Fruit fly (Drosophila melanogaster): ENCODE data around the gene CG3473.

CG3473 gene

dm6 chr2L:14562320-14562719, 1.2 kb downstream of the CG3473 start (continued):
- TF ChIP-seq trh (GFP tag; optimal IDR thresholded peaks at IDR 0.05) (no peak), CG18476 (GFP tag; optimal IDR thresholded peaks at IDR 0.05) (peak; percentile 24), cad (GFP tag; optimal IDR thresholded peaks at IDR 0.05) (no peak), Hr78 (GFP tag; optimal IDR thresholded peaks at IDR 0.05) (peak in 1 of 2 experiments; percentile 34), Ptx1 (GFP tag; IDR thresholded peaks at IDR 0.05) (peak; percentile 14; the same call in 1 of the 2 replicates), esg (GFP tag; conservative IDR thresholded peaks at IDR 0.05) (no peak; the same call in 1 of the 2 replicates), CG3163 (GFP tag; optimal IDR thresholded peaks at IDR 0.05) (no peak), HmgD (GFP tag; optimal IDR thresholded peaks at IDR 0.05) (no peak), CG6175 (GFP tag; IDR thresholded peaks at IDR 0.05) (no peak), Sox102F (GFP tag; optimal IDR thresholded peaks at IDR 0.05) (peak; percentile 57), croc (GFP tag; conservative IDR thresholded peaks at IDR 0.05) (peak; percentile 25; the same call in 1 of the 3 replicates), nmo (GFP tag; optimal IDR thresholded peaks at IDR 0.05) (peak; percentile 68), CG12104 (GFP tag; optimal IDR thresholded peaks at IDR 0.05) (peak; percentile 18), CG14710 (tag; optimal IDR thresholded peaks at IDR 0.05) (peak; percentile 70), CG10209 (GFP tag; optimal IDR thresholded peaks at IDR 0.05) (peak; percentile 41), Chrac-16 (GFP tag; optimal IDR thresholded peaks at IDR 0.05) (peak; percentile 31), CG2678 (tag; optimal IDR thresholded peaks at IDR 0.05) (peak; percentile 58), CG18599 (GFP tag; optimal IDR thresholded peaks at IDR 0.05) (peak; percentile 12), Xrp1 (GFP tag; IDR thresholded peaks at IDR 0.05) (peak; percentile 74), PHDP (tag; optimal IDR thresholded peaks at IDR 0.05) (peak; percentile 35), Sry-δ (GFP tag; optimal IDR thresholded peaks at IDR 0.05) (no peak), CG33557 (GFP tag; optimal IDR thresholded peaks at IDR 0.05) (no peak), da (GFP tag; optimal IDR thresholded peaks at IDR 0.05) (no peak), CG16813 (GFP tag; IDR thresholded peaks at IDR 0.05; ENCODE audit: partially characterized antibody) (no peak), CG7839 (tag; optimal IDR thresholded peaks at IDR 0.05) (peak; percentile 51), CG10431 (GFP tag; optimal IDR thresholded peaks at IDR 0.05) (peak; percentile 16), schlank (tag; optimal IDR thresholded peaks at IDR 0.05) (no peak), CG4424 (GFP tag; optimal IDR thresholded peaks at IDR 0.05) (peak; percentile 45), Drgx (GFP tag; IDR thresholded peaks at IDR 0.05) (no peak), CG2199 (GFP tag; IDR thresholded peaks at IDR 0.05) (no peak), zfh2 (GFP tag; optimal IDR thresholded peaks at IDR 0.05) (no peak), knrl (GFP tag; IDR thresholded peaks at IDR 0.05; ENCODE audit: partially characterized antibody) (no peak), Ada2b (GFP tag; IDR thresholded peaks at IDR 0.05) (no peak), Hsf (GFP tag; optimal IDR thresholded peaks at IDR 0.05) (peak; percentile 41), CG6254 (GFP tag; optimal IDR thresholded peaks at IDR 0.05) (peak; percentile 64), trem (tag; optimal IDR thresholded peaks at IDR 0.05) (peak; percentile 44), otp (GFP tag; IDR thresholded peaks at IDR 0.05) (peak; percentile 74), Max (GFP tag; optimal IDR thresholded peaks at IDR 0.05) (peak; percentile 3), CG3407 (GFP tag; optimal IDR thresholded peaks at IDR 0.05) (peak; percentile 44), Ssrp (tag; optimal IDR thresholded peaks at IDR 0.05) (peak; percentile 60), ranshi (GFP tag; IDR thresholded peaks at IDR 0.05) (no peak), CG13775 (GFP tag; optimal IDR thresholded peaks at IDR 0.05) (peak; percentile 11), grau (tag; optimal IDR thresholded peaks at IDR 0.05) (peak; percentile 32), CG6813 (GFP tag; optimal IDR thresholded peaks at IDR 0.05) (peak; percentile 44), Xbp1 (GFP tag; optimal IDR thresholded peaks at IDR 0.05) (peak; percentile 11), row (GFP tag; IDR thresholded peaks at IDR 0.05) (peak; percentile 58), ewg (GFP tag; optimal IDR thresholded peaks at IDR 0.05) (peak; percentile 45), en (GFP tag; optimal IDR thresholded peaks at IDR 0.05) (no peak), CoRest (tag; optimal IDR thresholded peaks at IDR 0.05) (peak; percentile 41), CG32772 (GFP tag; IDR thresholded peaks at IDR 0.05) (peak; percentile 52; the same call in 1 of the 2 replicates)

Data from whole organism, embryonic.